Worm (Caenorhabditis elegans): ENCODE measurements around the gene C27D9.1.

The C27D9.1 gene

ce11 chrII:4748374-4748773, 4.8 kb upstream of the C27D9.1 start (continued):
- TF ChIP-seq nhr-28 (tag; optimal IDR thresholded peaks at IDR 0.05) (no peak), ztf-4 (tag; optimal IDR thresholded peaks at IDR 0.05) (no peak), fos-1 (tag; optimal IDR thresholded peaks at IDR 0.05) (no peak), ceh-90 (tag; optimal IDR thresholded peaks at IDR 0.05) (no peak), ztf-11 (tag; optimal IDR thresholded peaks at IDR 0.05) (no peak), egl-27 (tag; optimal IDR thresholded peaks at IDR 0.05) (no peak), ets-5 (GFP tag; IDR thresholded peaks at IDR 0.05) (no peak), C04F5.9 (tag; optimal IDR thresholded peaks at IDR 0.05) (no peak), ceh-8 (GFP tag; optimal IDR thresholded peaks at IDR 0.05) (no peak), unc-30 (tag; optimal IDR thresholded peaks at IDR 0.05) (no peak), fkh-4 (tag; optimal IDR thresholded peaks at IDR 0.05; ENCODE audit: borderline replicate concordance) (no peak), tlp-1 (tag; optimal IDR thresholded peaks at IDR 0.05) (no peak), rnt-1 (tag; optimal IDR thresholded peaks at IDR 0.05) (no peak), dsc-1 (tag; optimal IDR thresholded peaks at IDR 0.05) (no peak), nhr-12 (tag; optimal IDR thresholded peaks at IDR 0.05) (no peak), ceh-88 (GFP tag; IDR thresholded peaks at IDR 0.05) (no peak), sox-4 (tag; optimal IDR thresholded peaks at IDR 0.05) (no peak), egl-13 (tag; optimal IDR thresholded peaks at IDR 0.05) (no peak), zip-4 (GFP tag; optimal IDR thresholded peaks at IDR 0.05) (no peak), fkh-10 (GFP tag; optimal IDR thresholded peaks at IDR 0.05) (no peak), nhr-76 (tag; optimal IDR thresholded peaks at IDR 0.05) (no peak), grh-1 (GFP tag; IDR thresholded peaks at IDR 0.05) (no peak), unc-86 (tag; optimal IDR thresholded peaks at IDR 0.05) (no peak), unc-98 (GFP tag; IDR thresholded peaks at IDR 0.05) (no peak), lin-39 (tag; optimal IDR thresholded peaks at IDR 0.05) (no peak), nhr-71 (tag; optimal IDR thresholded peaks at IDR 0.05) (peak; percentile 56), Y116A8C.19 (tag; optimal IDR thresholded peaks at IDR 0.05; ENCODE audit: borderline replicate concordance) (no peak), unc-62 (GFP tag; optimal IDR thresholded peaks at IDR 0.05) (no peak), pax-3 (tag; optimal IDR thresholded peaks at IDR 0.05) (no peak), mep-1 (tag; optimal IDR thresholded peaks at IDR 0.05) (peak; percentile 1), fkh-8 (tag; optimal IDR thresholded peaks at IDR 0.05) (no peak), snpc-4 (tag; optimal IDR thresholded peaks at IDR 0.05) (no peak), efl-3 (GFP tag; optimal IDR thresholded peaks at IDR 0.05) (no peak), nhr-84 (tag; optimal IDR thresholded peaks at IDR 0.05) (no peak), hlh-17 (GFP tag; optimal IDR thresholded peaks at IDR 0.05; ENCODE audit: borderline replicate concordance) (no peak), nhr-237 (tag; optimal IDR thresholded peaks at IDR 0.05) (no peak), nhr-19 (GFP tag; conservative IDR thresholded peaks at IDR 0.05) (peak; percentile 41), ceh-82 (tag; optimal IDR thresholded peaks at IDR 0.05) (no peak), isw-1 (GFP tag; IDR thresholded peaks at IDR 0.05) (no peak), ces-1 (GFP tag; optimal IDR thresholded peaks at IDR 0.05) (no peak), lin-35 (GFP tag; optimal IDR thresholded peaks at IDR 0.05) (peak in 1 of 2 experiments; percentile 14), dpl-1 (GFP tag; optimal IDR thresholded peaks at IDR 0.05) (no peak), F16B12.6 (tag; optimal IDR thresholded peaks at IDR 0.05) (no peak), snu-23 (GFP tag; optimal IDR thresholded peaks at IDR 0.05) (peak; percentile 6), nhr-90 (tag; optimal IDR thresholded peaks at IDR 0.05; ENCODE audit: poor library complexity) (no peak), nhr-11 (tag; optimal IDR thresholded peaks at IDR 0.05) (no peak), xbp-1 (tag; optimal IDR thresholded peaks at IDR 0.05) (no peak)
